Worm (Caenorhabditis elegans): Measurements from ENCODE around the gene F57B1.9.

Gene F57B1.9

ce11 chrV:13154225-13154624, 43.5 kb downstream of the F57B1.9 start:
- no peak for TF ChIP-seq athp-1 (tag; optimal IDR thresholded peaks at IDR 0.05)

DNA sequence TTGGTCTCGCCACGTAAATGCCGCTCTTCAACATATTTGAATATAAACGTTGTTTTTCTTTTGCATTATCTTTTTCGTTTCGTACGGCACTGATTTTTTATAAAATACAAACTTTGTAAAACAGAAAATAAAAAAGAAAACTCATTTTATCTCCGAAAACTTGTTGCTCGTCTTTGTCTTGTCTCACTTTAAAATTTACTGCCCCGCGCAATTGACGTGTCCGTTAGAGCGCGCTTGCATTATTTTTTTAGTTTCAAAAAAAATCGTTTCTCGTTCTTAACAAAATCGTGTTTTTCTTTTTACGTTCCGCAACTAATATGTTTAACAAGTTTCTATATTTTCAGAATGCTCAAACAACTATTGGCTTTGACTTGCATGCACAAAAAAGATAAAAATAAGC, 45.1 kb downstream of the F57B1.9 start, which contains the start of gene noca-1:
TSS of gene noca-1 (plus strand) at position 345 of the 400 bp plus-strand sequence.
- TF ChIP-seq F57A8.1 (GFP tag; optimal IDR thresholded peaks at IDR 0.05) (no peak), ceh-91 (GFP tag; IDR thresholded peaks at IDR 0.05) (0 out of 2 replicates have a peak, but pooled peaks have one; percentile 37), efl-1 (GFP tag; optimal IDR thresholded peaks at IDR 0.05) (peak; percentile 57), F33H1.4 (GFP tag; IDR thresholded peaks at IDR 0.05) (peak; percentile 47), madf-8 (GFP tag; conservative IDR thresholded peaks at IDR 0.05) (0 out of 2 replicates have a peak, but pooled peaks have one; percentile 7), rec-8 (tag; optimal IDR thresholded peaks at IDR 0.05) (no peak), dpl-1 (GFP tag; optimal IDR thresholded peaks at IDR 0.05) (peak; percentile 40), snpc-4 (GFP tag; optimal IDR thresholded peaks at IDR 0.05) (no peak), snpc-4 (tag; optimal IDR thresholded peaks at IDR 0.05) (no peak), lsl-1 (GFP tag; optimal IDR thresholded peaks at IDR 0.05) (peak; percentile 56)
